Fruit fly (Drosophila melanogaster) whole organism, embryonic: ENCODE measurements around the gene dome.

Experiments
- CG2202 ChIP-seq: fragments of 200-800 bp; sonication (Bioruptor generic); optimal IDR thresholded peaks from 2 replicates; lab custom pipeline; 2018; ENCODE audit warnings: missing biosample characterization, mild to moderate bottlenecking, missing genetic modification characterization
- CG31441 ChIP-seq: fragments of 200-800 bp; sonication (Bioruptor generic); IDR thresholded peaks from 2 replicates; pipeline ENCODE4 v1.3.6; 2022; ENCODE audit warnings: missing biosample characterization, missing genetic modification characterization
- D19B ChIP-seq: fragments of 200-800 bp; sonication (Bioruptor generic); optimal IDR thresholded peaks from 2 replicates; lab custom pipeline; 2017; ENCODE audit warnings: missing biosample characterization, mild to moderate bottlenecking, missing genetic modification characterization
- ab ChIP-seq: fragments of 200-800 bp; sonication (Bioruptor generic); optimal IDR thresholded peaks from 2 replicates; lab custom pipeline; 2016; ENCODE audit warnings: missing biosample characterization, missing genetic modification characterization
- gsb ChIP-seq: fragments of 200-800 bp; sonication (Bioruptor generic); IDR thresholded peaks from 2 replicates; pipeline ENCODE4 v1.3.6; 2022; ENCODE audit warnings: missing biosample characterization, missing genetic modification characterization
- psq ChIP-seq: fragments of 200-800 bp; sonication (Bioruptor generic); optimal IDR thresholded peaks from 2 replicates; lab custom pipeline; 2017; ENCODE audit warnings: missing biosample characterization, missing genetic modification characterization
- pum ChIP-seq: fragments of 200-800 bp; sonication (Bioruptor generic); optimal IDR thresholded peaks from 2 replicates; lab custom pipeline; 2016; ENCODE audit warnings: missing biosample characterization, missing genetic modification characterization
- slp2 ChIP-seq: fragments of 200-800 bp; sonication (Bioruptor generic); optimal IDR thresholded peaks from 2 replicates; lab custom pipeline; 2016; ENCODE audit warnings: missing biosample characterization, missing genetic modification characterization

DNA sequence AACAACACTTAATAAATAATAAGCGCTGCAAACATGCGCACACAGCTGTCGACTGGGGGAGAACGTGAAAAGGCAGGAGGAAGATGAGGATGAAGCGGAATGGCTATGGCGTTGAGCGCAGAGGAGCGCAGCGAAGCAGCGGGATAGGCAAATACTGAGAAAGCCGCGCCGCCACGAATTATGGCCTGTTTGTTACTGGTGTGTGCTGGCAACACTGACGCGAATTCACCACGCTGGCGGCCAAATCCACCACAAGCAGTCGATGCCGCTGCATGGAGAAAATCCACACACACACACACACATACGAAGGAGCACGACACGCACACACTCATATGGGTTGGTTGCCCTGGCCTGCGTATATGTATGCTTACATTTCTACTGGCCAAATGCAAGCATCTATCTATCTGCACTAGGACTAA, 46.3 kb downstream of the dome start:
- TF ChIP-seq ab (GFP tag; lab: Kevin White, UChicago): no peak
- TF ChIP-seq CG31441 (GFP tag; lab: Robert Waterston, UW): no peak
- TF ChIP-seq slp2 (GFP tag; lab: Kevin White, UChicago): no peak
- peak; percentile 69 for TF ChIP-seq psq (GFP tag; lab: Kevin White, UChicago)
- TF ChIP-seq gsb: no peak
- TF ChIP-seq CG2202 (tag; lab: Kevin White, UChicago): no peak
- no peak for TF ChIP-seq pum (GFP tag; lab: Kevin White, UChicago)
- no peak for TF ChIP-seq D19B (GFP tag; lab: Kevin White, UChicago)
